Fruit fly (Drosophila melanogaster) whole organism, adult: ENCODE results near the gene CG5021.

ENCODE experiments used
- CG12768 ChIP-seq: fragments of 200-800 bp; sonication (Bioruptor generic); optimal IDR thresholded peaks from 2 replicates; lab custom pipeline; 2017; ENCODE audit warnings: missing biosample characterization, missing genetic modification characterization, mild to moderate bottlenecking, moderate library complexity, missing genetic modification reagents
- CG14711 ChIP-seq: fragments of 200-800 bp; sonication (Bioruptor generic); optimal IDR thresholded peaks from 2 replicates; lab custom pipeline; 2018; ENCODE audit warnings: missing biosample characterization, mild to moderate bottlenecking, missing genetic modification characterization, moderate library complexity
- CG5204 ChIP-seq: fragments of 200-800 bp; sonication (Bioruptor generic); optimal IDR thresholded peaks from 2 replicates; lab custom pipeline; 2016; ENCODE audit warnings: missing biosample characterization, missing genetic modification characterization
- CG7045 ChIP-seq: fragments of 200-800 bp; sonication (Bioruptor generic); optimal IDR thresholded peaks from 2 replicates; lab custom pipeline; 2017; ENCODE audit warnings: missing biosample characterization, mild to moderate bottlenecking, missing genetic modification characterization
- Crg-1 ChIP-seq: fragments of 200-800 bp; sonication (Bioruptor generic); optimal IDR thresholded peaks from 2 replicates; lab custom pipeline; 2016; ENCODE audit warnings: missing biosample characterization, missing genetic modification characterization
- cic ChIP-seq: fragments of 200-800 bp; sonication (Bioruptor generic); optimal IDR thresholded peaks from 2 replicates; lab custom pipeline; 2017; ENCODE audit warnings: missing biosample characterization, mild to moderate bottlenecking, missing genetic modification characterization, moderate library complexity
- tj ChIP-seq: fragments of 200-800 bp; sonication (Bioruptor generic); optimal IDR thresholded peaks from 3 replicates; lab custom pipeline; 2017; ENCODE audit warnings: missing biosample characterization, mild to moderate bottlenecking, missing genetic modification characterization, moderate library complexity

DNA sequence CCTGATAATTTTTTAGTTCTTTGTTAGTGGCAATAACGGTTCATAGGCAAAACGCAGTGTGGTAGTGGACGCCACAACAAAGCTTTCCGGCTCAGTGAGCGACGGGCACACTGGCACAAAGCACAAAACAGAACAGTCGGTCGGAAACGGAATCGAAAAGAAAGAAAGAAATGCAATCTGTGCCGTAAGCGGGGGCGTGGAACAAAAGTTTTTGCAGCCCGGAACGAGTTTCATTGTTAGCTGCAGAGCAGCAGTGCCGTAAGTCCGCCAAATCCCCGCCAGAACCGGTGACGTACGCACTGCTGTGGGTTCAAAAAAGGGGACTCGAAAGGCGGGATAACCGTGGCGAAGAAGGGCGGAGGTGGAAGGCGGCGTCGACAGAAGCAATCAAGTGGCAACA is 1.8 kb downstream of the CG5021 start, which contains the start of gene CG5026:
- TF ChIP-seq CG7045 (GFP tag; lab: Kevin White, UChicago) (no peak), cic (GFP tag; lab: Kevin White, UChicago) (peak; percentile 53), CG5204 (GFP tag; lab: Kevin White, UChicago) (no peak), CG14711 (tag; lab: Kevin White, UChicago) (peak; percentile 51), Crg-1 (no peak), CG12768 (GFP tag; lab: Kevin White, UChicago) (peak; percentile 13), tj (GFP tag; lab: Kevin White, UChicago) (no peak)
